Worm (Caenorhabditis elegans): Measurements from ENCODE around the gene Y37A1B.7.

Gene Y37A1B.7

ce11 chrIV:14043680-14044079, at the start of gene Y37A1B.7:
Gene Y37A1B.7 (minus strand): TSS chrIV:14043780.
- TF ChIP-seq hmg-20 (GFP tag; IDR thresholded peaks at IDR 0.05) (no peak), aptf-2 (GFP tag; conservative IDR thresholded peaks at IDR 0.05) (no peak), Y56A3A.18 (GFP tag; IDR thresholded peaks at IDR 0.05) (no peak), ama-1 (optimal IDR thresholded peaks at IDR 0.05) (no peak), ama-1 (GFP tag; optimal IDR thresholded peaks at IDR 0.05) (no peak), snpc-4 (GFP tag; optimal IDR thresholded peaks at IDR 0.05) (no peak), snpc-4 (tag; optimal IDR thresholded peaks at IDR 0.05) (no peak), F49E8.2 (tag; optimal IDR thresholded peaks at IDR 0.05; ENCODE audit: insufficient read depth) (no peak), hlh-26 (GFP tag; conservative IDR thresholded peaks at IDR 0.05) (no peak), mes-4 (tag; optimal IDR thresholded peaks at IDR 0.05) (no peak), madf-10 (tag; optimal IDR thresholded peaks at IDR 0.05) (no peak), ceh-79 (tag; optimal IDR thresholded peaks at IDR 0.05) (no peak), sdz-38 (tag; optimal IDR thresholded peaks at IDR 0.05) (no peak), let-607 (tag; optimal IDR thresholded peaks at IDR 0.05) (no peak), hmg-1.2 (GFP tag; IDR thresholded peaks at IDR 0.05) (no peak), gei-17 (GFP tag; optimal IDR thresholded peaks at IDR 0.05) (no peak)

- TF ChIP-seq nhr-90 (tag; optimal IDR thresholded peaks at IDR 0.05) (no peak), zfh-2 (GFP tag; conservative IDR thresholded peaks at IDR 0.05) (no peak), nhr-120 (GFP tag; IDR thresholded peaks at IDR 0.05) (no peak), dox-1 (GFP tag; IDR thresholded peaks at IDR 0.05) (no peak), F57C9.4 (tag; optimal IDR thresholded peaks at IDR 0.05) (no peak), F23B12.7 (tag; optimal IDR thresholded peaks at IDR 0.05; ENCODE audit: insufficient read depth) (no peak), madf-8 (GFP tag; conservative IDR thresholded peaks at IDR 0.05) (no peak)
These were observed 47.7 kb upstream of the Y37A1B.7 start, which contains the start of gene noah-2 for ce11 chrIV:14091242-14091641. Gene noah-2 (plus strand): TSS chrIV:14091254.

- no peak for TF ChIP-seq ceh-58 (GFP tag; IDR thresholded peaks at IDR 0.05)
- no peak for TF ChIP-seq egl-18 (GFP tag; IDR thresholded peaks at IDR 0.05)
- TF ChIP-seq K12H6.12 (tag; optimal IDR thresholded peaks at IDR 0.05), result no peak
- no peak for TF ChIP-seq attf-3 (GFP tag; conservative IDR thresholded peaks at IDR 0.05)
- no peak for TF ChIP-seq F33H1.4 (GFP tag; IDR thresholded peaks at IDR 0.05)
- TF ChIP-seq nhr-90 (tag; optimal IDR thresholded peaks at IDR 0.05), result no peak
- no peak for TF ChIP-seq nfyb-1 (GFP tag; IDR thresholded peaks at IDR 0.05)
- no peak for TF ChIP-seq lin-40 (tag; optimal IDR thresholded peaks at IDR 0.05)
- TF ChIP-seq snpc-1.3 (tag; optimal IDR thresholded peaks at IDR 0.05; ENCODE audit: insufficient read depth), result no peak
- TF ChIP-seq die-1 (tag; optimal IDR thresholded peaks at IDR 0.05), result no peak
- TF ChIP-seq Y67H2A.10 (GFP tag; conservative IDR thresholded peaks at IDR 0.05), result no peak
- no peak for TF ChIP-seq ztf-3 (GFP tag; optimal IDR thresholded peaks at IDR 0.05)
- no peak for TF ChIP-seq snpc-1.1 (tag; optimal IDR thresholded peaks at IDR 0.05; ENCODE audit: insufficient read depth)
- no peak for TF ChIP-seq Y79H2A.3 (GFP tag; conservative IDR thresholded peaks at IDR 0.05)
- no peak for TF ChIP-seq fkh-3 (tag; optimal IDR thresholded peaks at IDR 0.05)
- no peak for TF ChIP-seq him-1 (tag; optimal IDR thresholded peaks at IDR 0.05)
- TF ChIP-seq hlh-12 (tag; optimal IDR thresholded peaks at IDR 0.05), result no peak
These were observed 46.2 kb upstream of the Y37A1B.7 start for ce11 chrIV:14089749-14090148.

All from whole organism, young adult.